Worm (Caenorhabditis elegans): ENCODE measurements around the gene sre-28.

DNA sequence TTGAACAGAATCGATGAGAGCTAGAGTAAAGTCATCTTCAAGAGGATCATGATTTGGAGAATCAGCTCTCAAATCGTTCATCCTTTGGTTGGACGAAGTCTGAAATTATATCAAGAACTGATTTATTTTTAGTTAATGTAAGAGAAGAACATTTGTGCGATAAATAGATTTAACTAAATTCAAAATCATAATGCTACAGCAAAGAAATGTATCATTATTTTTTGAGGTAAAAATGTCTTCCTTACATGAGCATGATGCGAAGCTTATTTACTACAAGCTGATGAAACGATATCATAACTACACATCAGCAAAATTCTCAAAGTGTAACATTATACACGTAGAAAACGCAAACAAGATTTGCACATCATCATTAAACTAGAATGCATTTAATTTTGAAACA lies 18.2 kb downstream of the sre-28 start, which contains the start of gene madf-4:
- no peak for TF ChIP-seq php-3 (GFP tag; IDR thresholded peaks at IDR 0.05)
- no peak for TF ChIP-seq Y48G9A.11 (GFP tag; IDR thresholded peaks at IDR 0.05)
- TF ChIP-seq egl-43 (GFP tag; IDR thresholded peaks at IDR 0.05), result no peak
- TF ChIP-seq F49E8.2 (tag; optimal IDR thresholded peaks at IDR 0.05; ENCODE audit: borderline replicate concordance), result no peak
- TF ChIP-seq ztf-11 (tag; optimal IDR thresholded peaks at IDR 0.05), result no peak
- no peak for TF ChIP-seq nhr-77 (tag; optimal IDR thresholded peaks at IDR 0.05)

All from whole organism, L4 larva.